Fruit fly (Drosophila melanogaster): Measurements from ENCODE around the gene Tango2.

The Tango2 gene

DNA sequence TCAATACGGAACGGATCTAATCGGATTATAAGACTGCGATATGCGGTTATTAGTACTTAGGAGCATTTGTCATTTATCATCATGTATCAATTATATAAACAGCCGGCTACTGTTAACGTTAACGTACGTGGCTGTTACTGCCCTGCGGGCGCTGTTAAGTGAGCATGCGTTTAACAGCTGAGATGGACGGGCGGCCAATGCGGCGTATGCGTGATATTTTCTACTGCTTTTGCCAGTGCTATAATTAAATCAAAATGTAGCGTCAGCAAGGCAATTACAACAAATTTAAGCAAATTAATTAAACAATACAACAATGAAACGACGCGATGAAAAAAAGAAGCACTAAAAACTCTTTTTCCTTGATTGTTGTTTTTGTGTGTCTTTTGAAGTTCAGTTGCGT, 20.8 kb downstream of the Tango2 start:
- no peak for TF ChIP-seq CG6276 (GFP tag; optimal IDR thresholded peaks at IDR 0.05)
- TF ChIP-seq CG32006 (GFP tag; optimal IDR thresholded peaks at IDR 0.05) = no peak
- TF ChIP-seq Eip93F (GFP tag; optimal IDR thresholded peaks at IDR 0.05) = no peak
- TF ChIP-seq Hr4 (GFP tag; optimal IDR thresholded peaks at IDR 0.05) = no peak
- no peak for TF ChIP-seq Ets21C (GFP tag; optimal IDR thresholded peaks at IDR 0.05)
- no peak for TF ChIP-seq pdm3 (GFP tag; optimal IDR thresholded peaks at IDR 0.05)
- TF ChIP-seq vri (GFP tag; optimal IDR thresholded peaks at IDR 0.05) = no peak
- no peak for TF ChIP-seq CG11294 (GFP tag; IDR thresholded peaks at IDR 0.05)
- TF ChIP-seq spab (GFP tag; optimal IDR thresholded peaks at IDR 0.05) = no peak

dm6 chrX:13639998-13640691, 23.4 kb downstream of the Tango2 start:
- TF ChIP-seq CG8319 (GFP tag; optimal IDR thresholded peaks at IDR 0.05) (peak; percentile 97), Eip75B (GFP tag; optimal IDR thresholded peaks at IDR 0.05) (peak; percentile 98), CG6276 (GFP tag; optimal IDR thresholded peaks at IDR 0.05) (peak; percentile 99), CG7368 (GFP tag; optimal IDR thresholded peaks at IDR 0.05) (peak; percentile 99), net (GFP tag; optimal IDR thresholded peaks at IDR 0.05) (peak; percentile 99), Hr4 (GFP tag; optimal IDR thresholded peaks at IDR 0.05) (peak; percentile 99), svp (GFP tag) (peak; percentile 98), Sox102F (GFP tag; optimal IDR thresholded peaks at IDR 0.05) (peak; percentile 96), Ets21C (GFP tag; optimal IDR thresholded peaks at IDR 0.05) (peak; percentile 91), CG3919 (GFP tag; optimal IDR thresholded peaks at IDR 0.05) (peak; percentile 99), CG11294 (GFP tag; IDR thresholded peaks at IDR 0.05) (peak; percentile 97), CG6163 (GFP tag; IDR thresholded peaks at IDR 0.05) (peak; percentile 99), achi (GFP tag; optimal IDR thresholded peaks at IDR 0.05) (peak; percentile 98), Hr38 (GFP tag; optimal IDR thresholded peaks at IDR 0.05) (peak; percentile 92), fkh (GFP tag; optimal IDR thresholded peaks at IDR 0.05) (peak; percentile 98), cyc (GFP tag; optimal IDR thresholded peaks at IDR 0.05) (peak; percentile 93), CG1621 (tag; optimal IDR thresholded peaks at IDR 0.05) (peak; percentile 98), Lpt (GFP tag; optimal IDR thresholded peaks at IDR 0.05) (peak; percentile 98), CG11902 (GFP tag; optimal IDR thresholded peaks at IDR 0.05) (peak; percentile 96), CG34406 (GFP tag; optimal IDR thresholded peaks at IDR 0.05) (peak; percentile 98), CG6808 (GFP tag; optimal IDR thresholded peaks at IDR 0.05) (peak; percentile 94), Met (GFP tag; optimal IDR thresholded peaks at IDR 0.05) (peak; percentile 95), Sox14 (GFP tag; optimal IDR thresholded peaks at IDR 0.05) (peak; percentile 98), CG8632 (GFP tag; optimal IDR thresholded peaks at IDR 0.05) (peak; percentile 98), CG31627 (GFP tag; optimal IDR thresholded peaks at IDR 0.05) (peak; percentile 91), CG15336 (GFP tag; IDR thresholded peaks at IDR 0.05) (peak; percentile 99), Eip78C (GFP tag) (peak; percentile 100), OdsH (GFP tag; optimal IDR thresholded peaks at IDR 0.05) (peak; percentile 98), CG11762 (GFP tag; optimal IDR thresholded peaks at IDR 0.05; ENCODE audit: insufficient read depth) (peak; percentile 98), CG10669 (GFP tag; optimal IDR thresholded peaks at IDR 0.05) (peak; percentile 98), vri (GFP tag; optimal IDR thresholded peaks at IDR 0.05) (peak; percentile 90), dsx (GFP tag; optimal IDR thresholded peaks at IDR 0.05; ENCODE audit: poor library complexity, severe bottlenecking) (peak; percentile 96), ss (GFP tag; optimal IDR thresholded peaks at IDR 0.05) (peak; percentile 98), CG6792 (GFP tag; optimal IDR thresholded peaks at IDR 0.05) (peak; percentile 98), Sox15 (GFP tag; optimal IDR thresholded peaks at IDR 0.05) (peak; percentile 95), esn (GFP tag; optimal IDR thresholded peaks at IDR 0.05) (peak; percentile 93), lz (GFP tag; optimal IDR thresholded peaks at IDR 0.05) (peak; percentile 94), Hr39 (GFP tag; optimal IDR thresholded peaks at IDR 0.05) (peak; percentile 95), CG6854 (GFP tag; optimal IDR thresholded peaks at IDR 0.05) (peak; percentile 86), topi (GFP tag; optimal IDR thresholded peaks at IDR 0.05) (peak; percentile 97), CG10631 (GFP tag; optimal IDR thresholded peaks at IDR 0.05) (peak; percentile 97), salr (GFP tag; optimal IDR thresholded peaks at IDR 0.05) (peak; percentile 96 to 97), CG32006 (GFP tag; optimal IDR thresholded peaks at IDR 0.05) (peak; percentile 98), CG3032 (tag; optimal IDR thresholded peaks at IDR 0.05) (peak; percentile 95), CG4318 (GFP tag; optimal IDR thresholded peaks at IDR 0.05) (peak; percentile 98)
